Worm (Caenorhabditis elegans) whole organism, L3 larva: ENCODE results near the gene C09F12.2.

Experiments
- aly-2 ChIP-seq: fragments of 150-350 bp; optimal IDR thresholded peaks from 2 replicates; lab custom pipeline; 2014; ENCODE audit warnings: missing biosample characterization, missing genetic modification characterization
- ceh-16 ChIP-seq: sonication (generic microtip); optimal IDR thresholded peaks from 2 replicates; lab custom pipeline; 2017; ENCODE audit warnings: missing biosample characterization, missing genetic modification characterization
- ceh-82 ChIP-seq: fragments of 150-350 bp; optimal IDR thresholded peaks from 2 replicates; lab custom pipeline; 2014; ENCODE audit warnings: missing biosample characterization, missing genetic modification characterization
- egl-5 ChIP-seq: fragments of 150-350 bp; optimal IDR thresholded peaks from 2 replicates; lab custom pipeline; 2017; ENCODE audit warnings: missing biosample characterization, missing genetic modification reagents, missing genetic modification characterization, inconsistent platforms
- elt-1 ChIP-seq: fragments of 150-350 bp; optimal IDR thresholded peaks from 2 replicates; lab custom pipeline; 2014; ENCODE audit warnings: missing biosample characterization, missing genetic modification characterization
- elt-2 ChIP-seq: sonication (generic microtip); optimal IDR thresholded peaks from 2 replicates; lab custom pipeline; 2016; ENCODE audit warnings: missing genetic modification reagents, mild to moderate bottlenecking, missing genetic modification characterization, missing compliant biosample characterization
- fkh-2 ChIP-seq: fragments of 150-350 bp; optimal IDR thresholded peaks from 2 replicates; lab custom pipeline; 2014; ENCODE audit warnings: missing biosample characterization, missing genetic modification reagents, missing genetic modification characterization
- jun-1 ChIP-seq: fragments of 150-350 bp; optimal IDR thresholded peaks from 2 replicates; lab custom pipeline; 2014; ENCODE audit warnings: missing biosample characterization, missing genetic modification reagents, missing genetic modification characterization
- nhr-12 ChIP-seq: fragments of 150-350 bp; optimal IDR thresholded peaks from 2 replicates; lab custom pipeline; 2014; ENCODE audit warnings: missing biosample characterization, missing genetic modification characterization
- nhr-23 ChIP-seq: fragments of 150-350 bp; optimal IDR thresholded peaks from 2 replicates; lab custom pipeline; 2014; ENCODE audit warnings: missing biosample characterization, missing genetic modification reagents, missing genetic modification characterization
- nhr-237 ChIP-seq: fragments of 150-350 bp; optimal IDR thresholded peaks from 2 replicates; lab custom pipeline; 2014; ENCODE audit warnings: missing biosample characterization, missing genetic modification characterization
- pqm-1 ChIP-seq: fragments of 150-350 bp; optimal IDR thresholded peaks from 2 replicates; lab custom pipeline; 2017; ENCODE audit warnings: missing biosample characterization, missing genetic modification characterization, inconsistent platforms
- tbx-2 ChIP-seq: sonication (generic microtip); optimal IDR thresholded peaks from 2 replicates; lab custom pipeline; 2016; ENCODE audit warnings: mild to moderate bottlenecking, missing genetic modification characterization, missing compliant biosample characterization
- ztf-11 ChIP-seq: fragments of 150-350 bp; optimal IDR thresholded peaks from 2 replicates; lab custom pipeline; 2014; ENCODE audit warnings: missing biosample characterization, missing genetic modification characterization
- ztf-4 ChIP-seq: fragments of 150-350 bp; optimal IDR thresholded peaks from 2 replicates; lab custom pipeline; 2014; ENCODE audit warnings: missing biosample characterization, missing genetic modification characterization

Gene C09F12.2

ce11 chrX:11098086-11098485 lies 44.4 kb downstream of the C09F12.2 start, which contains the start of gene W02H3.3:
TSS of gene W02H3.3 (minus strand) at chrX:11098186.
- TF ChIP-seq ceh-16 (tag; lab: Kevin White, UChicago) = no peak
- TF ChIP-seq nhr-237 (tag; lab: Kevin White, UChicago) = no peak
- TF ChIP-seq jun-1 = no peak

- TF ChIP-seq aly-2 (tag; lab: Kevin White, UChicago) (no peak), ztf-4 (tag; lab: Kevin White, UChicago) (no peak), nhr-12 (tag; lab: Kevin White, UChicago) (no peak), tbx-2 (tag; lab: Kevin White, UChicago) (no peak), ceh-82 (no peak), elt-1 (tag; lab: Kevin White, UChicago) (no peak), nhr-23 (no peak), egl-5 (tag; lab: Kevin White, UChicago) (no peak), ztf-11 (tag; lab: Kevin White, UChicago) (no peak)
- TF ChIP-seq, all 47 proteins: peak for 0
Observed at ce11 chrX:11103173-11103572, 49.5 kb downstream of the C09F12.2 start.

DNA sequence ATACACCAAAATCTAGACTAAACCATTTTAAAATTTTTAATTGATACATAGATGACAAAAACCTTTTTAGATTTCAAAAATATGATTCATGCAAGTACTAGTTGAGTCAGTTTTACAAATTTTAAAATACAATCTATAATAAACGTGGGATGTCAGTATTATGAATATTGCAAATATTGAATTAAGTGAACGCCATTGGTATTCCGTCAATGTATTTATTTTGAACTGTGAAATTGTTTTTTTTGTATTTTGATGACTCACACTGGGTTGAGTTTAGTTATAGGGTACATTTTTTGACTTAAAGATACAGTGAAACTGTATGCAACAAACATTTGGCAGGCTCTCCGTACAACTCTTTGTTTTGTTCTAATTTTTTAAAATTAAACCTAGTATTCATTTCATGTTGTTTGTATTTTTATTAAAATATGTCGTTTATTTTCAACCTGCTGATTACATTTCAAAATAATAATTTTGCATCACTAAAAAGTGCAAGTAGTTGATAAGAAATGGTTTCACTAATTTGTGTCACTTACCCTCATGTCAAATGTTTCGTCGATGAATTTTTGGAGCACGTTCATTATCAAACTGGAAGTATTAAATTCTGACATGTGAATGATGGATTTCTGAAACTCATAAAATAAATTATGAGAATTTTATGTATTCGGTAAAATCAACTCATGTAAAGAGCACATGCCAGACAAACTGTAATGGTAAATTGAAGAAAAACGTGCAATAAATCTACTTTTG lies 51.3 kb downstream of the C09F12.2 start, which contains the start of gene W02H3.1:
TSS of gene W02H3.1 (minus strand) at position 578 of the 747 bp plus-strand sequence.
- TF ChIP-seq pqm-1 (peak; percentile 31), fkh-2 (no peak), elt-2 (tag; lab: Kevin White, UChicago) (peak; percentile 49)
